Worm (Caenorhabditis elegans) whole organism, L1 larva: Measurements from ENCODE around the gene pis-1.

Experiments
- aly-2 ChIP-seq: fragments of 150-350 bp; optimal IDR thresholded peaks from 2 replicates; lab custom pipeline; 2014; ENCODE audit warnings: missing biosample characterization, missing genetic modification characterization
- ama-1 ChIP-seq: fragments of 150-350 bp; optimal IDR thresholded peaks from 2 replicates; lab custom pipeline; 2014
- ceh-82 ChIP-seq, 3 experiments: fragments of 150-350 bp in 1 of 3; sonication (generic microtip) in 2 of 3; optimal IDR thresholded peaks; 2 replicates each; lab custom pipeline; 2014 to 2017; ENCODE audit warnings: missing biosample characterization in 3 of 3, missing genetic modification characterization in 3 of 3
- ceh-90 ChIP-seq: sonication (generic microtip); optimal IDR thresholded peaks from 2 replicates; lab custom pipeline; 2016; ENCODE audit warnings: missing genetic modification characterization, missing compliant biosample characterization
- fkh-10 ChIP-seq: sonication (generic microtip); optimal IDR thresholded peaks from 2 replicates; lab custom pipeline; 2017; ENCODE audit warnings: missing biosample characterization, missing genetic modification reagents, missing genetic modification characterization
- lin-35 ChIP-seq, 2 experiments: fragments of 150-350 bp; optimal IDR thresholded peaks; 2 replicates each; lab custom pipeline; 2014; ENCODE audit warnings: missing biosample characterization in 2 of 2, missing genetic modification characterization in 2 of 2, missing genetic modification reagents in 2 of 2
- mdl-1 ChIP-seq, 2 experiments: fragments of 150-350 bp; optimal IDR thresholded peaks; 2 replicates each; lab custom pipeline; 2014 to 2017; ENCODE audit warnings: missing biosample characterization in 2 of 2, missing genetic modification characterization in 2 of 2, inconsistent platforms in 1 of 2
- nhr-237 ChIP-seq: fragments of 150-350 bp; optimal IDR thresholded peaks from 2 replicates; lab custom pipeline; 2014; ENCODE audit warnings: missing biosample characterization, missing genetic modification characterization
- nhr-28 ChIP-seq: fragments of 150-350 bp; optimal IDR thresholded peaks from 2 replicates; lab custom pipeline; 2014; ENCODE audit warnings: missing biosample characterization, missing genetic modification characterization
- skn-1 ChIP-seq: fragments of 150-350 bp; optimal IDR thresholded peaks from 2 replicates; lab custom pipeline; 2014; ENCODE audit warnings: missing biosample characterization, missing genetic modification characterization

ce11 chrIV:9832586-9832985 is 36.2 kb upstream of the pis-1 start, which contains the start of gene kin-21:
- no peak for TF ChIP-seq ama-1 (lab: Kevin White, UChicago)
- no peak for TF ChIP-seq fkh-10
- TF ChIP-seq nhr-237, result no peak
- no peak for TF ChIP-seq aly-2 (tag; lab: Kevin White, UChicago)
- TF ChIP-seq ceh-90 (tag; lab: Kevin White, UChicago), result no peak
- no peak for TF ChIP-seq skn-1 (tag; lab: Kevin White, UChicago)
- TF ChIP-seq lin-35 (GFP tag; optimal IDR thresholded peaks at IDR 0.05; lab: Kevin White, UChicago), result no peak
- TF ChIP-seq mdl-1 (tag; optimal IDR thresholded peaks at IDR 0.05; lab: Kevin White, UChicago), result no peak
- no peak for TF ChIP-seq nhr-28 (tag; lab: Kevin White, UChicago)
- no peak for TF ChIP-seq ceh-82 (tag; optimal IDR thresholded peaks at IDR 0.05; lab: Kevin White, UChicago)
